Fruit fly (Drosophila melanogaster) whole organism, embryonic: ENCODE data around the gene CG43755.
A peak's percentile ranks its signal among the peaks of the same experiment; 100 is the strongest.

Experiments used
- Asciz ChIP-seq: fragments of 200-800 bp; sonication (Bioruptor generic); optimal IDR thresholded peaks from 2 replicates; lab custom pipeline; 2017; ENCODE audit warnings: missing biosample characterization, mild to moderate bottlenecking, missing genetic modification characterization, missing genetic modification reagents
- CG10147 ChIP-seq: fragments of 200-800 bp; sonication (Bioruptor generic); optimal IDR thresholded peaks from 2 replicates; lab custom pipeline; 2019; ENCODE audit warnings: missing biosample characterization, mild to moderate bottlenecking, missing genetic modification characterization, moderate library complexity
- CG10431 ChIP-seq: fragments of 200-800 bp; sonication (Bioruptor generic); optimal IDR thresholded peaks from 3 replicates; lab custom pipeline; 2018; ENCODE audit warnings: missing biosample characterization, mild to moderate bottlenecking, missing genetic modification characterization
- CG11723 ChIP-seq: fragments of 200-800 bp; sonication (Bioruptor generic); optimal IDR thresholded peaks from 2 replicates; lab custom pipeline; 2017; ENCODE audit warnings: missing biosample characterization, mild to moderate bottlenecking, missing genetic modification characterization
- CG12219 ChIP-seq: fragments of 200-800 bp; sonication (Bioruptor generic); optimal IDR thresholded peaks from 3 replicates; lab custom pipeline; 2018; ENCODE audit warnings: missing biosample characterization, mild to moderate bottlenecking, missing genetic modification characterization
- CG12659 ChIP-seq: fragments of 200-800 bp; sonication (Bioruptor generic); optimal IDR thresholded peaks from 3 replicates; lab custom pipeline; 2017; ENCODE audit warnings: mild to moderate bottlenecking, missing biosample characterization, missing genetic modification reagents, missing genetic modification characterization
- CG17361 ChIP-seq: fragments of 200-800 bp; sonication (Bioruptor generic); IDR thresholded peaks from 3 replicates; pipeline ENCODE4 v1.3.6; 2022; ENCODE audit warnings: missing biosample characterization, missing genetic modification characterization
- CG1792 ChIP-seq: fragments of 200-800 bp; sonication (Bioruptor generic); optimal IDR thresholded peaks from 2 replicates; lab custom pipeline; 2016; ENCODE audit warnings: missing biosample characterization, missing genetic modification characterization
- CG2199 ChIP-seq: fragments of 200-800 bp; sonication (Bioruptor generic); IDR thresholded peaks from 3 replicates; pipeline ENCODE4 v1.3.6; 2022; ENCODE audit warnings: missing biosample characterization, missing genetic modification characterization
- CG2875 ChIP-seq: fragments of 200-800 bp; sonication (Bioruptor generic); optimal IDR thresholded peaks from 2 replicates; lab custom pipeline; 2017; ENCODE audit warnings: missing biosample characterization, mild to moderate bottlenecking, missing genetic modification characterization, missing genetic modification reagents
- CG30431 ChIP-seq: fragments of 200-800 bp; sonication (Bioruptor generic); optimal IDR thresholded peaks from 2 replicates; lab custom pipeline; 2017; ENCODE audit warnings: missing biosample characterization, missing genetic modification characterization
- CG31224 ChIP-seq: fragments of 200-800 bp; sonication (Bioruptor generic); IDR thresholded peaks from 2 replicates; pipeline ENCODE4 v1.3.6; 2022; ENCODE audit warnings: missing biosample characterization, missing genetic modification characterization
- CG31365 ChIP-seq: fragments of 200-800 bp; sonication (Bioruptor generic); optimal IDR thresholded peaks from 2 replicates; lab custom pipeline; 2018; ENCODE audit warnings: missing biosample characterization, mild to moderate bottlenecking, missing genetic modification characterization
- CG4617 ChIP-seq: fragments of 200-800 bp; sonication (Bioruptor generic); optimal IDR thresholded peaks from 3 replicates; lab custom pipeline; 2016; ENCODE audit warnings: missing biosample characterization, missing genetic modification characterization, borderline replicate concordance
- CG5245 ChIP-seq: fragments of 200-800 bp; sonication (Bioruptor generic); optimal IDR thresholded peaks from 3 replicates; lab custom pipeline; 2016; ENCODE audit warnings: missing biosample characterization, missing genetic modification characterization
- CG7786 ChIP-seq: fragments of 200-800 bp; sonication (Bioruptor generic); optimal IDR thresholded peaks from 2 replicates; lab custom pipeline; 2016; ENCODE audit warnings: missing biosample characterization, missing genetic modification characterization
- CG8478 ChIP-seq: fragments of >200 bp; optimal IDR thresholded peaks from 2 replicates; lab custom pipeline; 2018
- CG9797 ChIP-seq: fragments of 200-800 bp; sonication (Bioruptor generic); optimal IDR thresholded peaks from 3 replicates; lab custom pipeline; 2018; ENCODE audit warnings: missing biosample characterization, mild to moderate bottlenecking, missing genetic modification characterization
- Chrac-16 ChIP-seq: fragments of 200-800 bp; sonication (Bioruptor generic); optimal IDR thresholded peaks from 3 replicates; lab custom pipeline; 2016; ENCODE audit warnings: missing biosample characterization, missing genetic modification characterization
- Dip3 ChIP-seq: fragments of 200-800 bp; sonication (Bioruptor generic); optimal IDR thresholded peaks from 3 replicates; lab custom pipeline; 2016; ENCODE audit warnings: missing biosample characterization, missing genetic modification characterization
- Ets97D ChIP-seq: fragments of 200-800 bp; sonication (Bioruptor generic); optimal IDR thresholded peaks from 3 replicates; lab custom pipeline; 2016; ENCODE audit warnings: missing biosample characterization, missing genetic modification characterization
- HLH54F ChIP-seq: fragments of 200-800 bp; sonication (Bioruptor generic); optimal IDR thresholded peaks from 3 replicates; lab custom pipeline; 2016; ENCODE audit warnings: missing biosample characterization, missing genetic modification characterization
- HmgD ChIP-seq: fragments of 200-800 bp; sonication (Bioruptor generic); optimal IDR thresholded peaks from 3 replicates; lab custom pipeline; 2016; ENCODE audit warnings: missing biosample characterization, missing genetic modification characterization
- Neu2 ChIP-seq: fragments of 200-800 bp; sonication (Bioruptor generic); optimal IDR thresholded peaks from 3 replicates; lab custom pipeline; 2016; ENCODE audit warnings: missing biosample characterization, missing genetic modification characterization, borderline replicate concordance
- Rfx ChIP-seq: fragments of 200-800 bp; sonication (Bioruptor generic); IDR thresholded peaks from 2 replicates; pipeline ENCODE4 v1.3.6; 2022; ENCODE audit warnings: missing biosample characterization, missing genetic modification characterization
- Sox102F ChIP-seq: fragments of 200-800 bp; sonication (Bioruptor generic); optimal IDR thresholded peaks from 2 replicates; lab custom pipeline; 2018; ENCODE audit warnings: missing biosample characterization, mild to moderate bottlenecking, missing genetic modification characterization, moderate library complexity
- Stat92E ChIP-seq, 3 experiments: fragments of >200 bp in 2 of 3; fragments of 200-800 bp in 1 of 3; sonication (Bioruptor generic) in 1 of 3; optimal IDR thresholded peaks; 2 replicates each; lab custom pipeline; 2017 to 2019; ENCODE audit warnings: missing biosample characterization in 3 of 3, missing genetic modification characterization in 3 of 3, mild to moderate bottlenecking in 1 of 3, moderate library complexity in 1 of 3
- br ChIP-seq: fragments of >200 bp; optimal IDR thresholded peaks from 2 replicates; lab custom pipeline; 2017
- cg ChIP-seq: fragments of 200-800 bp; sonication (Bioruptor generic); optimal IDR thresholded peaks from 3 replicates; lab custom pipeline; 2019; ENCODE audit warnings: missing biosample characterization, mild to moderate bottlenecking, missing genetic modification characterization, moderate library complexity
- chif ChIP-seq, 2 experiments: fragments of 200-800 bp; sonication (Bioruptor generic); optimal IDR thresholded peaks; 3 replicates each; lab custom pipeline; 2016; ENCODE audit warnings: missing biosample characterization in 2 of 2, missing genetic modification characterization in 2 of 2
- crol ChIP-seq: fragments of 200-800 bp; sonication (Bioruptor generic); IDR thresholded peaks from 2 replicates; pipeline ENCODE4 v1.3.6; 2022; ENCODE audit warnings: missing biosample characterization, missing genetic modification characterization
- disco-r ChIP-seq: fragments of 200-800 bp; sonication (Bioruptor generic); optimal IDR thresholded peaks from 2 replicates; lab custom pipeline; 2016; ENCODE audit warnings: missing biosample characterization, missing genetic modification characterization
- gem ChIP-seq: fragments of 200-800 bp; sonication (Bioruptor generic); optimal IDR thresholded peaks from 2 replicates; lab custom pipeline; 2019; ENCODE audit warnings: missing biosample characterization, mild to moderate bottlenecking, missing genetic modification characterization, moderate library complexity
- grau ChIP-seq: fragments of 200-800 bp; optimal IDR thresholded peaks from 3 replicates; lab custom pipeline; 2019; ENCODE audit warnings: missing biosample characterization, mild to moderate bottlenecking, missing genetic modification characterization, moderate library complexity
- gsb ChIP-seq: fragments of 200-800 bp; sonication (Bioruptor generic); IDR thresholded peaks from 2 replicates; pipeline ENCODE4 v1.3.6; 2022; ENCODE audit warnings: missing biosample characterization, missing genetic modification characterization
- gsb-n ChIP-seq: fragments of 200-800 bp; sonication (Bioruptor generic); optimal IDR thresholded peaks from 3 replicates; lab custom pipeline; 2018; ENCODE audit warnings: missing biosample characterization, mild to moderate bottlenecking, missing genetic modification characterization
- her ChIP-seq: fragments of 200-800 bp; sonication (Bioruptor generic); optimal IDR thresholded peaks from 2 replicates; lab custom pipeline; 2016; ENCODE audit warnings: missing biosample characterization, missing genetic modification characterization
- inv ChIP-seq: fragments of 200-800 bp; sonication (Bioruptor generic); IDR thresholded peaks from 2 replicates; pipeline ENCODE4 v1.3.6; 2022; ENCODE audit warnings: missing biosample characterization, missing genetic modification characterization; ENCODE audit not compliant: partially characterized antibody
- jing ChIP-seq: fragments of 200-800 bp; sonication (Bioruptor generic); optimal IDR thresholded peaks from 2 replicates; lab custom pipeline; 2018; ENCODE audit warnings: missing biosample characterization, mild to moderate bottlenecking, missing genetic modification characterization
- kah ChIP-seq: fragments of 200-800 bp; sonication (Bioruptor generic); optimal IDR thresholded peaks from 2 replicates; lab custom pipeline; 2018; ENCODE audit warnings: missing biosample characterization, mild to moderate bottlenecking, missing genetic modification characterization
- ken ChIP-seq: fragments of 200-800 bp; sonication (Bioruptor generic); IDR thresholded peaks from 3 replicates; pipeline ENCODE4 v1.3.6; 2022; ENCODE audit warnings: missing biosample characterization, missing genetic modification characterization
- pnt ChIP-seq: fragments of 200-800 bp; sonication (Bioruptor generic); optimal IDR thresholded peaks from 3 replicates; lab custom pipeline; 2016; ENCODE audit warnings: missing biosample characterization, missing genetic modification characterization
- prd ChIP-seq, 3 experiments: fragments of >200 bp in 2 of 3; fragments of 200-800 bp in 1 of 3; sonication (Bioruptor generic) in 1 of 3; optimal IDR thresholded peaks in 2 of 3; IDR thresholded peaks in 1 of 3; 2 replicates in 2 of 3; 3 replicates in 1 of 3; pipeline versions ENCODE4 v1.3.6 to Lab custom; 2017 to 2022; ENCODE audit warnings: missing biosample characterization in 1 of 3, missing genetic modification characterization in 1 of 3
- sr ChIP-seq: fragments of 200-800 bp; sonication (Bioruptor generic); IDR thresholded peaks from 3 replicates; pipeline ENCODE4 v1.3.6; 2022; ENCODE audit warnings: missing biosample characterization, missing genetic modification characterization
- ssp ChIP-seq: fragments of 200-800 bp; sonication (Bioruptor generic); IDR thresholded peaks from 2 replicates; pipeline ENCODE4 v1.3.6; 2022; ENCODE audit warnings: missing biosample characterization, missing genetic modification characterization
- wdn ChIP-seq: fragments of 200-800 bp; sonication (Bioruptor generic); IDR thresholded peaks from 2 replicates; pipeline ENCODE4 v1.3.6; 2022; ENCODE audit warnings: missing biosample characterization, missing genetic modification characterization
- wek ChIP-seq: fragments of 200-800 bp; sonication (Bioruptor generic); optimal IDR thresholded peaks from 3 replicates; lab custom pipeline; 2018; ENCODE audit warnings: missing biosample characterization, mild to moderate bottlenecking, missing genetic modification characterization, moderate library complexity
- z ChIP-seq: fragments of 200-800 bp; sonication (Bioruptor generic); IDR thresholded peaks from 3 replicates; pipeline ENCODE4 v1.3.6; 2022; ENCODE audit warnings: missing biosample characterization, missing genetic modification characterization
- zen ChIP-seq: fragments of 200-800 bp; sonication (Bioruptor generic); optimal IDR thresholded peaks from 3 replicates; lab custom pipeline; 2018; ENCODE audit warnings: missing biosample characterization, mild to moderate bottlenecking, missing genetic modification characterization, moderate library complexity
- zfh1 ChIP-seq: fragments of 200-800 bp; sonication (Bioruptor generic); IDR thresholded peaks from 3 replicates; pipeline ENCODE4 v1.3.6; 2022; ENCODE audit warnings: missing biosample characterization, missing genetic modification characterization

Gene CG43755

DNA sequence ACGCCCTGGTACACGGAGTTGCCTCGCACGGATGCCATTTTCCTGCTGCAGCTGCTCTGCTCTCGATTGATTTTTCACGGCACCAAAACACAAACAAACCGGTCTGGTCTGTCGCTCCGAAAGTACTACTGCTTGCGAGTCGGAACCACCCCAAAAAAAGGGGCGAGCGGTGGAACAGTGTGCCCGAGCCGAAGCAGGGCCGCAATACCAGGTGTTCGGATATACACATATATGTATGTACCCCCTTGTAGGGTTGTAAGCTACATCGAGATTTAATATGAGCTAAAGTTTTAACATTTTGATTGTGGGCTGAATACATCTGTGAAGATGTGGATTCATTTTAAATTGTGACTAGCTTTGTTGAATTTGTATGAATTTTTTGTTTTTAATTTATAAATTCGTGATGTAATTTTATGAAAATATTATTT is 44.0 kb downstream of the CG43755 start (continued):
- TF ChIP-seq ssp (GFP tag; lab: Robert Waterston, UW) (peak; percentile 36; the same call in 1 of the 2 replicates), grau (tag; lab: Kevin White, UChicago) (peak; percentile 68), CG2875 (GFP tag; lab: Kevin White, UChicago) (peak; percentile 28), gsb (0 out of 2 replicates have a peak, but pooled peaks have one; percentile 41), z (GFP tag; lab: Robert Waterston, UW) (0 out of 3 replicates have a peak, but pooled peaks have one; percentile 24), Rfx (GFP tag; lab: Robert Waterston, UW) (peak; percentile 75), CG11723 (GFP tag; lab: Kevin White, UChicago) (no peak), chif (GFP tag; optimal IDR thresholded peaks at IDR 0.05; lab: Kevin White, UChicago) (peak; percentile 21 to 25), gem (tag; lab: Kevin White, UChicago) (peak; percentile 72), Stat92E (GFP tag; optimal IDR thresholded peaks at IDR 0.05; lab: Kevin White, UChicago) (peak in 1 of 3 experiments; percentile 56), CG7786 (peak; percentile 29), gsb-n (peak; percentile 44), CG8478 (lab: Kevin White, UChicago) (no peak), HLH54F (GFP tag; lab: Kevin White, UChicago) (peak; percentile 2), prd (optimal IDR thresholded peaks at IDR 0.05; lab: Kevin White, UChicago) (no peak), prd (GFP tag; IDR thresholded peaks at IDR 0.05; lab: Robert Waterston, UW) (no peak), wdn (GFP tag; lab: Robert Waterston, UW) (0 out of 2 replicates have a peak, but pooled peaks have one; percentile 27), CG17361 (GFP tag; lab: Robert Waterston, UW) (0 out of 3 replicates have a peak, but pooled peaks have one; percentile 33), HmgD (no peak), ken (GFP tag; lab: Robert Waterston, UW) (0 out of 3 replicates have a peak, but pooled peaks have one; percentile 29), CG10147 (GFP tag; lab: Kevin White, UChicago) (peak; percentile 53), kah (GFP tag; lab: Kevin White, UChicago) (peak; percentile 27), sr (peak; percentile 31; the same call in 1 of the 3 replicates), CG1792 (GFP tag; lab: Kevin White, UChicago) (peak; percentile 40), Dip3 (peak; percentile 54), her (GFP tag; lab: Kevin White, UChicago) (peak; percentile 47), CG31365 (tag; lab: Kevin White, UChicago) (peak; percentile 91), wek (no peak), zen (peak; percentile 12), CG9797 (GFP tag; lab: Kevin White, UChicago) (peak; percentile 93), br (lab: Kevin White, UChicago) (no peak), Neu2 (no peak), Chrac-16 (GFP tag; lab: Kevin White, UChicago) (peak; percentile 19), Asciz (GFP tag; lab: Kevin White, UChicago) (peak; percentile 52), CG12219 (GFP tag; lab: Kevin White, UChicago) (peak; percentile 70), CG5245 (peak; percentile 25), CG10431 (GFP tag; lab: Kevin White, UChicago) (peak; percentile 62), CG30431 (GFP tag; lab: Kevin White, UChicago) (no peak), Sox102F (GFP tag; lab: Kevin White, UChicago) (peak; percentile 46), inv (GFP tag; lab: Robert Waterston, UW) (no peak), CG12659 (peak; percentile 80), CG31224 (GFP tag; lab: Robert Waterston, UW) (no peak), zfh1 (GFP tag; lab: Robert Waterston, UW) (peak; percentile 60; the same call in 2 of the 3 replicates), CG2199 (GFP tag; lab: Robert Waterston, UW) (0 out of 3 replicates have a peak, but pooled peaks have one; percentile 18), pnt (peak; percentile 1), crol (GFP tag; lab: Robert Waterston, UW) (peak; percentile 52; the same call in 1 of the 2 replicates), jing (GFP tag; lab: Kevin White, UChicago) (no peak), cg (GFP tag; lab: Kevin White, UChicago) (peak; percentile 0), disco-r (no peak), Ets97D (peak; percentile 76), CG4617 (peak; percentile 21)
